Worm (Caenorhabditis elegans): ENCODE results near the gene hrpl-1.
A peak's percentile ranks its signal among the peaks of the same experiment; 100 is the strongest.

Gene hrpl-1

DNA sequence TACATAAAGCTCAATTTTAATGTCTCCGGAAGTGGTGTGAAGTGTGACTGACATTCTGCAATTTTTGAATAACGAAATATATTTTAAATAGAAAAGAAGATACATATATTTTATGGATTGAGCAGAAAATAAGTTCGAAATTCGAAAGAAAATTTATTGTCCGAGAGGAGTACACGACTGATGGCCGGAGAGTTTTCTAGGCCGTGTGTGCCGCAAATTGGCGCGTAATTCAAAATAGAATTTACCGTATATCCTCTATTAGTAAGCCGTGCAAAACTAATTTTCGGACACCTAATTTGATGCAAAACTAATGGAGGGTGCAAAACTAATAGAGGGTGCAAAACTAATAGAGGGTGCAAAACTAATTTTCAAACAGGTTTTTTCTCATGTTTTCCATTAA is 14.8 kb downstream of the hrpl-1 start, which contains the start of gene cyn-10 (continued):
- TF ChIP-seq zip-2 (tag; optimal IDR thresholded peaks at IDR 0.05) (no peak), nhr-6 (tag; optimal IDR thresholded peaks at IDR 0.05) (no peak), arid-1 (GFP tag; conservative IDR thresholded peaks at IDR 0.05) (no peak), nhr-102 (tag; optimal IDR thresholded peaks at IDR 0.05) (peak; percentile 66), hlh-30 (tag; optimal IDR thresholded peaks at IDR 0.05; ENCODE audit: insufficient read depth) (peak; percentile 57), php-3 (GFP tag; IDR thresholded peaks at IDR 0.05) (no peak), ceh-44 (GFP tag; IDR thresholded peaks at IDR 0.05) (no peak), nhr-76 (tag; optimal IDR thresholded peaks at IDR 0.05) (no peak), nhr-237 (tag; optimal IDR thresholded peaks at IDR 0.05) (no peak), tag-97 (GFP tag; IDR thresholded peaks at IDR 0.05) (peak; percentile 91; the same call in 1 of the 2 replicates), ctbp-1 (GFP tag; IDR thresholded peaks at IDR 0.05) (peak; percentile 14; the same call in 1 of the 2 replicates), rbr-2 (tag; optimal IDR thresholded peaks at IDR 0.05) (peak; percentile 45), nhr-11 (tag; optimal IDR thresholded peaks at IDR 0.05) (no peak), mep-1 (tag; optimal IDR thresholded peaks at IDR 0.05) (peak; percentile 51), nhr-77 (tag; optimal IDR thresholded peaks at IDR 0.05) (no peak), F10B5.3 (tag; optimal IDR thresholded peaks at IDR 0.05) (peak; percentile 48), lin-38 (GFP tag; IDR thresholded peaks at IDR 0.05) (peak; percentile 83), tra-1 (GFP tag; IDR thresholded peaks at IDR 0.05) (peak; percentile 81), skn-1 (tag; optimal IDR thresholded peaks at IDR 0.05) (no peak), nhr-28 (tag; optimal IDR thresholded peaks at IDR 0.05) (peak; percentile 15), spr-1 (tag; optimal IDR thresholded peaks at IDR 0.05) (no peak), F37D6.2 (tag; optimal IDR thresholded peaks at IDR 0.05) (no peak), T20F7.1 (GFP tag; optimal IDR thresholded peaks at IDR 0.05) (peak; percentile 61), zag-1 (tag; optimal IDR thresholded peaks at IDR 0.05) (no peak), lsy-2 (tag; optimal IDR thresholded peaks at IDR 0.05) (peak in 1 of 2 experiments; percentile 82), unc-39 (tag; optimal IDR thresholded peaks at IDR 0.05) (no peak), gei-8 (GFP tag; optimal IDR thresholded peaks at IDR 0.05) (no peak), zip-11 (GFP tag; IDR thresholded peaks at IDR 0.05) (no peak), ZK337.2 (GFP tag; IDR thresholded peaks at IDR 0.05) (peak; percentile 98), sdz-12 (GFP tag; optimal IDR thresholded peaks at IDR 0.05) (peak; percentile 70), fos-1 (tag; optimal IDR thresholded peaks at IDR 0.05) (no peak), mdl-1 (tag; optimal IDR thresholded peaks at IDR 0.05) (no peak), daf-19 (GFP tag; conservative IDR thresholded peaks at IDR 0.05) (no peak), egl-27 (tag; optimal IDR thresholded peaks at IDR 0.05) (no peak), D1046.2 (GFP tag; IDR thresholded peaks at IDR 0.05) (no peak; the same call in 1 of the 2 replicates), hlh-11 (tag; optimal IDR thresholded peaks at IDR 0.05) (peak; percentile 39), daf-16 (GFP tag; optimal IDR thresholded peaks at IDR 0.05) (no peak), daf-16 (tag; optimal IDR thresholded peaks at IDR 0.05) (no peak), pha-4 (GFP tag; IDR thresholded peaks at IDR 0.05) (no peak), pha-4 (tag; optimal IDR thresholded peaks at IDR 0.05) (peak; percentile 21), Y105C5A.15 (GFP tag; IDR thresholded peaks at IDR 0.05) (no peak), lin-1 (GFP tag; IDR thresholded peaks at IDR 0.05) (no peak), fkh-10 (GFP tag; optimal IDR thresholded peaks at IDR 0.05) (no peak), dmd-9 (GFP tag; IDR thresholded peaks at IDR 0.05) (peak; percentile 95), cey-2 (tag; optimal IDR thresholded peaks at IDR 0.05; ENCODE audit: borderline replicate concordance, insufficient read depth) (no peak), mes-2 (tag; optimal IDR thresholded peaks at IDR 0.05; ENCODE audit: poor library complexity, severe bottlenecking) (peak; percentile 100), dmd-8 (GFP tag; IDR thresholded peaks at IDR 0.05) (no peak), dve-1 (tag; optimal IDR thresholded peaks at IDR 0.05; ENCODE audit: insufficient read depth) (peak; percentile 49), nhr-111 (GFP tag; optimal IDR thresholded peaks at IDR 0.05) (no peak), ztf-7 (tag; optimal IDR thresholded peaks at IDR 0.05) (peak; percentile 18), aha-1 (tag) (peak; percentile 99), F44E2.7 (GFP tag; IDR thresholded peaks at IDR 0.05) (no peak)
